Worm (Caenorhabditis elegans) whole organism, L4 larva: ENCODE results near the gene W08E12.6.

ENCODE experiments used
- Y75B8A.6 ChIP-seq: fragments of 200-800 bp; sonication (Bioruptor generic); IDR thresholded peaks from 2 replicates; pipeline ENCODE4 v1.3.6; 2022; ENCODE audit warnings: missing genetic modification reagents, missing genetic modification characterization, missing compliant biosample characterization
- ceh-20 ChIP-seq: fragments of 200-800 bp; sonication (Bioruptor generic); IDR thresholded peaks from 2 replicates; pipeline ENCODE4 v1.3.6; 2022; ENCODE audit warnings: missing genetic modification reagents, missing genetic modification characterization, missing compliant biosample characterization
- ceh-82 ChIP-seq: sonication (generic microtip); optimal IDR thresholded peaks from 2 replicates; lab custom pipeline; 2017; ENCODE audit warnings: missing biosample characterization, missing genetic modification characterization
- dmd-8 ChIP-seq: fragments of 200-800 bp; sonication (Bioruptor generic); IDR thresholded peaks from 2 replicates; pipeline ENCODE4 v1.3.6; 2022; ENCODE audit warnings: missing genetic modification characterization, missing compliant biosample characterization
- nhr-6 ChIP-seq: fragments of 150-350 bp; optimal IDR thresholded peaks from 2 replicates; lab custom pipeline; 2014; ENCODE audit warnings: missing biosample characterization, missing genetic modification characterization
- pha-4 ChIP-seq, 2 experiments: fragments of 150-350 bp in 1 of 2; fragments of 200-800 bp in 1 of 2; sonication (Bioruptor generic) in 1 of 2; IDR thresholded peaks in 1 of 2; optimal IDR thresholded peaks in 1 of 2; 2 replicates each; pipeline versions ENCODE4 v1.3.6 to Lab custom; 2014 to 2022; ENCODE audit warnings: missing genetic modification characterization in 2 of 2, missing genetic modification reagents in 2 of 2, missing biosample characterization in 1 of 2, missing compliant biosample characterization in 1 of 2
- unc-62 ChIP-seq, 3 experiments: fragments of 150-350 bp in 1 of 3; sonication (generic microtip); optimal IDR thresholded peaks in 2 of 3; peaks in 1 of 3; 1 replicate in 1 of 3; 2 replicates in 2 of 3; lab custom pipeline; 2014 to 2017; ENCODE audit warnings: missing biosample characterization in 3 of 3, missing genetic modification characterization in 3 of 3, missing genetic modification reagents in 3 of 3, missing genotype in 1 of 3

DNA sequence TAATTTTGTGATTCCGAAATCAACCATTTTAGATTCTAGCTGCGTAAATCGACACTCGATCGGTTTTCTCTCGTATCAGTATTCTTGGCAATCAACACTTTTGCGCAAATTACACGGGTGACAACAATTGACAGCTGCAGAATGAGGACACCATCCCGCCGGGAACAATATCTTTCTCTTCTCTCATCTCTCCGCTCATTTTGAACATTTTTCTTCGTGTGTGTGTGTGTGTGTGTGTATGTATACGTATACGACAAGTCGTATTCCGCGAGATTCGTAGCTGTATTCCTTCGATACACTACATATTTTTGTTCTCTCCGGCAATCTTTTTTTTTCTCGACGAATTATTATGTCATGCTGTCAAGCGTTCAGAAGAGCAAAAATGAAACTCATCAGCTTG is 41.5 kb upstream of the W08E12.6 start:
- TF ChIP-seq nhr-6 (tag; lab: Kevin White, UChicago) (no peak), Y75B8A.6 (no peak), ceh-82 (tag; lab: Kevin White, UChicago) (no peak), dmd-8 (GFP tag; lab: Robert Waterston, UW) (no peak), pha-4 (GFP tag; IDR thresholded peaks at IDR 0.05; lab: Robert Waterston, UW) (no peak), pha-4 (tag; optimal IDR thresholded peaks at IDR 0.05; lab: Kevin White, UChicago) (no peak), ceh-20 (GFP tag; lab: Robert Waterston, UW) (no peak), unc-62 (GFP tag; optimal IDR thresholded peaks at IDR 0.05 in 1 of 2; lab: Kevin White, UChicago) (no peak), unc-62 (tag; optimal IDR thresholded peaks at IDR 0.05; lab: Kevin White, UChicago) (no peak)
